Worm (Caenorhabditis elegans): ENCODE measurements around the gene lsm-5.

DNA sequence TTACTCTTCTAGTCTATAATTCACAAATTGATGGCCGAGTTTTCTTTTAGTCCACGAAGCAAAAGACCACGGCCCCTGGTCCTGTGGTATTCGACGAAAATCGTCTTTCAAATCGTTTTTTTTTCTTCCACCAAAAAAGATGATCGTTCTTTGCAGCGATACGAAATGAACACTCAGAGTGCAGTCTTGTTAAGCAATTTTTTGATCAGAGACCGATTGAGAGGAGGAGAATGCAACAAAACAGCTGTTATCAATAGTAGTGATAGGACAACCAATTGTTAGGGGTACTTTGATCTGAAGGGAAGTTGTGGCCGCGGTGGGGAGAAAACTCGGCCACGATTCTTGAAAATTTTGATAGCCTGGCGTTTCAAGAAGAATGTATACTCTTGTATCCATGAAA is 6.2 kb upstream of the lsm-5 start:
- TF ChIP-seq nhr-12 (tag; optimal IDR thresholded peaks at IDR 0.05) (no peak), ZK546.5 (tag; optimal IDR thresholded peaks at IDR 0.05) (no peak), pqm-1 (tag; optimal IDR thresholded peaks at IDR 0.05) (peak; percentile 84), tbx-2 (tag; optimal IDR thresholded peaks at IDR 0.05) (no peak)
